Fruit fly (Drosophila melanogaster) whole organism, embryonic: ENCODE results near the gene CG12768.

Source experiments
- Asciz ChIP-seq: fragments of 200-800 bp; sonication (Bioruptor generic); optimal IDR thresholded peaks from 2 replicates; lab custom pipeline; 2017; ENCODE audit warnings: missing biosample characterization, mild to moderate bottlenecking, missing genetic modification characterization, missing genetic modification reagents
- B-H2 ChIP-seq: fragments of 200-800 bp; sonication (Bioruptor generic); optimal IDR thresholded peaks from 2 replicates; lab custom pipeline; 2018; ENCODE audit warnings: missing biosample characterization, mild to moderate bottlenecking, missing genetic modification characterization
- CG10565 ChIP-seq: fragments of 200-800 bp; sonication (Bioruptor generic); optimal IDR thresholded peaks from 3 replicates; lab custom pipeline; 2016; ENCODE audit warnings: missing biosample characterization, mild to moderate bottlenecking, missing genetic modification characterization
- CG12071 ChIP-seq: fragments of 200-800 bp; sonication (Bioruptor generic); optimal IDR thresholded peaks from 3 replicates; lab custom pipeline; 2018; ENCODE audit warnings: missing biosample characterization, mild to moderate bottlenecking, missing genetic modification characterization
- CG14860 ChIP-seq: fragments of 200-800 bp; sonication (Bioruptor generic); IDR thresholded peaks from 3 replicates; pipeline ENCODE4 v1.3.6; 2022; ENCODE audit warnings: missing biosample characterization, missing genetic modification characterization; ENCODE audit not compliant: partially characterized antibody
- CG15011 ChIP-seq: fragments of 200-800 bp; sonication (Bioruptor generic); optimal IDR thresholded peaks from 3 replicates; lab custom pipeline; 2018; ENCODE audit warnings: missing biosample characterization, mild to moderate bottlenecking, missing genetic modification characterization
- CG15696 ChIP-seq: fragments of 200-800 bp; sonication (Bioruptor generic); optimal IDR thresholded peaks from 2 replicates; lab custom pipeline; 2019; ENCODE audit warnings: missing biosample characterization, mild to moderate bottlenecking, missing genetic modification characterization, moderate library complexity
- CG17328 ChIP-seq: fragments of 200-800 bp; sonication (Bioruptor generic); IDR thresholded peaks from 2 replicates; pipeline ENCODE4 v1.3.6; 2022; ENCODE audit warnings: missing biosample characterization, missing genetic modification characterization
- CG1832 ChIP-seq: fragments of 200-800 bp; sonication (Bioruptor generic); optimal IDR thresholded peaks from 2 replicates; lab custom pipeline; 2017; ENCODE audit warnings: missing biosample characterization, mild to moderate bottlenecking, missing genetic modification characterization, inconsistent platforms
- CG18764 ChIP-seq: fragments of 200-800 bp; sonication (Bioruptor generic); optimal IDR thresholded peaks from 3 replicates; lab custom pipeline; 2016; ENCODE audit warnings: missing biosample characterization, missing genetic modification characterization
- CG2202 ChIP-seq: fragments of 200-800 bp; sonication (Bioruptor generic); optimal IDR thresholded peaks from 2 replicates; lab custom pipeline; 2018; ENCODE audit warnings: missing biosample characterization, mild to moderate bottlenecking, missing genetic modification characterization
- CG32532 ChIP-seq: fragments of 200-800 bp; sonication (Bioruptor generic); IDR thresholded peaks from 2 replicates; pipeline ENCODE4 v1.3.6; 2022; ENCODE audit warnings: missing biosample characterization, missing genetic modification characterization
- CG32772 ChIP-seq: fragments of 200-800 bp; sonication (Bioruptor generic); IDR thresholded peaks from 2 replicates; pipeline ENCODE4 v1.3.6; 2022; ENCODE audit warnings: missing biosample characterization, missing genetic modification characterization
- CG6854 ChIP-seq: fragments of 200-800 bp; sonication (Bioruptor generic); optimal IDR thresholded peaks from 3 replicates; lab custom pipeline; 2017; ENCODE audit warnings: missing biosample characterization, mild to moderate bottlenecking, missing genetic modification characterization
- CG7786 ChIP-seq: fragments of 200-800 bp; sonication (Bioruptor generic); optimal IDR thresholded peaks from 2 replicates; lab custom pipeline; 2016; ENCODE audit warnings: missing biosample characterization, missing genetic modification characterization
- CG8359 ChIP-seq: fragments of 200-800 bp; sonication (Bioruptor generic); optimal IDR thresholded peaks from 2 replicates; lab custom pipeline; 2017; ENCODE audit warnings: missing biosample characterization, mild to moderate bottlenecking, missing genetic modification characterization, borderline replicate concordance
- CG8388 ChIP-seq: fragments of 200-800 bp; sonication (Bioruptor generic); optimal IDR thresholded peaks from 2 replicates; lab custom pipeline; 2019; ENCODE audit warnings: missing biosample characterization, mild to moderate bottlenecking, missing genetic modification characterization, moderate library complexity
- CG8478 ChIP-seq: fragments of >200 bp; optimal IDR thresholded peaks from 2 replicates; lab custom pipeline; 2018
- CG8944 ChIP-seq: fragments of 200-800 bp; sonication (Bioruptor generic); optimal IDR thresholded peaks from 3 replicates; lab custom pipeline; 2016; ENCODE audit warnings: missing biosample characterization, missing genetic modification characterization
- CTCF ChIP-seq: fragments of 200-800 bp; sonication (Bioruptor generic); optimal IDR thresholded peaks from 2 replicates; lab custom pipeline; 2017; ENCODE audit warnings: missing biosample characterization, mild to moderate bottlenecking, missing genetic modification characterization, moderate library complexity
- CoRest ChIP-seq: fragments of 200-800 bp; sonication (Bioruptor generic); optimal IDR thresholded peaks from 3 replicates; lab custom pipeline; 2018; ENCODE audit warnings: missing biosample characterization, mild to moderate bottlenecking, missing genetic modification characterization, moderate library complexity
- Eip74EF ChIP-seq, 2 experiments: fragments of 200-800 bp in 1 of 2; fragments of >200 bp in 1 of 2; sonication (Bioruptor generic) in 1 of 2; optimal IDR thresholded peaks; 2 replicates each; lab custom pipeline; 2017 to 2019; ENCODE audit warnings: missing biosample characterization in 2 of 2, missing genetic modification characterization in 2 of 2, mild to moderate bottlenecking in 1 of 2, moderate library complexity in 1 of 2
- Lim3 ChIP-seq: fragments of 200-800 bp; sonication (Bioruptor generic); IDR thresholded peaks from 2 replicates; pipeline ENCODE4 v1.3.6; 2022; ENCODE audit warnings: missing biosample characterization, missing genetic modification characterization
- Myb ChIP-seq: fragments of 200-800 bp; sonication (Bioruptor generic); optimal IDR thresholded peaks from 2 replicates; lab custom pipeline; 2016; ENCODE audit warnings: missing biosample characterization, missing genetic modification characterization
- Poxn ChIP-seq: fragments of 200-800 bp; sonication (Bioruptor generic); IDR thresholded peaks from 2 replicates; pipeline ENCODE4 v1.3.6; 2022; ENCODE audit warnings: missing biosample characterization, missing genetic modification characterization
- Sox100B ChIP-seq: fragments of 200-800 bp; sonication (Bioruptor generic); optimal IDR thresholded peaks from 3 replicates; lab custom pipeline; 2018; ENCODE audit warnings: missing biosample characterization, mild to moderate bottlenecking, missing genetic modification characterization
- Sry-δ ChIP-seq: fragments of 200-800 bp; sonication (Bioruptor generic); optimal IDR thresholded peaks from 2 replicates; lab custom pipeline; 2016; ENCODE audit warnings: missing biosample characterization, missing genetic modification characterization
- Tbp ChIP-seq: fragments of >200 bp; optimal IDR thresholded peaks from 2 replicates; lab custom pipeline; 2018; ENCODE audit warnings: missing biosample characterization, missing genetic modification characterization
- Xbp1 ChIP-seq: fragments of 200-800 bp; sonication (Bioruptor generic); optimal IDR thresholded peaks from 3 replicates; lab custom pipeline; 2016; ENCODE audit warnings: missing biosample characterization, mild to moderate bottlenecking, missing genetic modification characterization
- ash1 ChIP-seq: fragments of 200-800 bp; sonication (Bioruptor generic); optimal IDR thresholded peaks from 2 replicates; lab custom pipeline; 2018; ENCODE audit warnings: missing biosample characterization, mild to moderate bottlenecking, missing genetic modification characterization
- chm ChIP-seq: fragments of 200-800 bp; sonication (Bioruptor generic); IDR thresholded peaks from 2 replicates; pipeline ENCODE4 v1.3.6; 2022; ENCODE audit warnings: missing biosample characterization, missing genetic modification characterization
- ci ChIP-seq: fragments of 200-800 bp; sonication (Bioruptor generic); IDR thresholded peaks from 3 replicates; pipeline ENCODE4 v1.3.6; 2022; ENCODE audit warnings: missing biosample characterization, missing genetic modification characterization
- dati ChIP-seq: fragments of 200-800 bp; sonication (Bioruptor generic); IDR thresholded peaks from 2 replicates; pipeline ENCODE4 v1.3.6; 2022; ENCODE audit warnings: missing biosample characterization, missing genetic modification characterization
- dysf ChIP-seq: fragments of 200-800 bp; sonication (Bioruptor generic); IDR thresholded peaks from 3 replicates; pipeline ENCODE4 v1.3.6; 2022; ENCODE audit warnings: missing biosample characterization, missing genetic modification characterization
- ewg ChIP-seq: fragments of 200-800 bp; sonication (Bioruptor generic); optimal IDR thresholded peaks from 3 replicates; lab custom pipeline; 2017; ENCODE audit warnings: mild to moderate bottlenecking, missing biosample characterization, missing genetic modification reagents, missing genetic modification characterization
- fu2 ChIP-seq: fragments of 200-800 bp; sonication (Bioruptor generic); optimal IDR thresholded peaks from 2 replicates; lab custom pipeline; 2016; ENCODE audit warnings: missing biosample characterization, missing genetic modification characterization
- ind ChIP-seq: fragments of 200-800 bp; sonication (Bioruptor generic); optimal IDR thresholded peaks from 3 replicates; lab custom pipeline; 2016; ENCODE audit warnings: missing biosample characterization, missing genetic modification characterization
- mirr ChIP-seq: fragments of 200-800 bp; sonication (Bioruptor generic); optimal IDR thresholded peaks from 3 replicates; lab custom pipeline; 2018; ENCODE audit warnings: missing biosample characterization, mild to moderate bottlenecking, missing genetic modification characterization
- nerfin-1 ChIP-seq: fragments of 200-800 bp; sonication (Bioruptor generic); optimal IDR thresholded peaks from 3 replicates; lab custom pipeline; 2019; ENCODE audit warnings: missing biosample characterization, mild to moderate bottlenecking, missing genetic modification characterization, moderate library complexity
- pros ChIP-seq: fragments of 200-800 bp; sonication (Bioruptor generic); optimal IDR thresholded peaks from 3 replicates; lab custom pipeline; 2019; ENCODE audit warnings: missing biosample characterization, mild to moderate bottlenecking, missing genetic modification characterization, moderate library complexity
- repo ChIP-seq: fragments of 200-800 bp; sonication (Bioruptor generic); optimal IDR thresholded peaks from 2 replicates; lab custom pipeline; 2016; ENCODE audit warnings: missing biosample characterization, missing genetic modification characterization
- rib ChIP-seq: fragments of 200-800 bp; sonication (Bioruptor generic); IDR thresholded peaks from 2 replicates; pipeline ENCODE4 v1.3.6; 2022; ENCODE audit warnings: missing biosample characterization, missing genetic modification characterization
- ro ChIP-seq: fragments of 200-800 bp; sonication (Bioruptor generic); IDR thresholded peaks from 2 replicates; pipeline ENCODE4 v1.3.6; 2022; ENCODE audit warnings: missing biosample characterization, missing genetic modification characterization
- sc ChIP-seq, 3 experiments: fragments of >200 bp in 2 of 3; fragments of 200-800 bp in 1 of 3; sonication (Bioruptor generic) in 1 of 3; optimal IDR thresholded peaks; 2 replicates in 2 of 3; 3 replicates in 1 of 3; lab custom pipeline; 2017; ENCODE audit warnings: mild to moderate bottlenecking in 1 of 3, missing biosample characterization in 1 of 3, missing genetic modification characterization in 1 of 3, missing genetic modification reagents in 1 of 3
- schlank ChIP-seq: fragments of 200-800 bp; sonication (Bioruptor generic); optimal IDR thresholded peaks from 2 replicates; lab custom pipeline; 2018; ENCODE audit warnings: missing biosample characterization, mild to moderate bottlenecking, missing genetic modification characterization
- sisA ChIP-seq: fragments of 200-800 bp; sonication (Bioruptor generic); IDR thresholded peaks from 2 replicates; pipeline ENCODE4 v1.3.6; 2022; ENCODE audit warnings: missing biosample characterization, missing genetic modification characterization
- sna ChIP-seq: fragments of 200-800 bp; sonication (Bioruptor generic); IDR thresholded peaks from 2 replicates; pipeline ENCODE4 v1.3.6; 2022; ENCODE audit warnings: missing biosample characterization, missing genetic modification characterization; ENCODE audit not compliant: partially characterized antibody
- toy ChIP-seq: fragments of 200-800 bp; sonication (Bioruptor generic); IDR thresholded peaks from 2 replicates; pipeline ENCODE4 v1.3.6; 2022; ENCODE audit warnings: missing biosample characterization, missing genetic modification characterization
- tx ChIP-seq: fragments of 200-800 bp; sonication (Bioruptor generic); optimal IDR thresholded peaks from 2 replicates; lab custom pipeline; 2016; ENCODE audit warnings: missing biosample characterization, missing genetic modification characterization
- vvl ChIP-seq: fragments of 200-800 bp; sonication (Bioruptor generic); IDR thresholded peaks from 2 replicates; pipeline ENCODE4 v1.3.6; 2022; ENCODE audit warnings: missing biosample characterization, missing genetic modification characterization

CG12768 gene

dm6 chr3L:22898444-22898843 lies 11.8 kb upstream of the CG12768 start, which contains the start of gene CG11131:
Gene CG11131, plus strand, starts transcription at chr3L:22898744.
- no peak for TF ChIP-seq CoRest (tag; lab: Kevin White, UChicago)
- no peak for TF ChIP-seq ci (GFP tag; lab: Robert Waterston, UW)
- TF ChIP-seq repo = no peak
- TF ChIP-seq chm (GFP tag; lab: Robert Waterston, UW) = no peak
- no peak for TF ChIP-seq CG17328
- TF ChIP-seq vvl (GFP tag; lab: Robert Waterston, UW) = no peak
- TF ChIP-seq CG15696 (tag; lab: Kevin White, UChicago) = no peak
- no peak for TF ChIP-seq Sry-δ (GFP tag; lab: Kevin White, UChicago)
- TF ChIP-seq Poxn (GFP tag; lab: Robert Waterston, UW) = no peak
- no peak for TF ChIP-seq ash1 (GFP tag; lab: Kevin White, UChicago)
- TF ChIP-seq CG8359 = no peak
- no peak for TF ChIP-seq Asciz (GFP tag; lab: Kevin White, UChicago)
- TF ChIP-seq dysf (GFP tag; lab: Robert Waterston, UW) = no peak
- TF ChIP-seq CG8388 (GFP tag; lab: Kevin White, UChicago) = no peak
- no peak for TF ChIP-seq Eip74EF (GFP tag; optimal IDR thresholded peaks at IDR 0.05; lab: Kevin White, UChicago)
- no peak for TF ChIP-seq CG1832
- no peak for TF ChIP-seq Tbp (GFP tag; lab: Kevin White, UChicago)

dm6 chr3L:22901612-22902011 lies 8.7 kb upstream of the CG12768 start, which contains the start of gene BoYb:
Gene BoYb, plus strand, starts transcription at chr3L:22901912.
- TF ChIP-seq dati (GFP tag; lab: Robert Waterston, UW) (no peak), CG8944 (GFP tag; lab: Kevin White, UChicago) (no peak), CG15011 (GFP tag; lab: Kevin White, UChicago) (no peak), sc (optimal IDR thresholded peaks at IDR 0.05; lab: Kevin White, UChicago) (no peak), sc (GFP tag; optimal IDR thresholded peaks at IDR 0.05; lab: Kevin White, UChicago) (no peak), Xbp1 (GFP tag; lab: Kevin White, UChicago) (no peak), CG18764 (no peak), pros (GFP tag; lab: Kevin White, UChicago) (no peak), CG12071 (GFP tag; lab: Kevin White, UChicago) (no peak), rib (no peak), sisA (no peak), CG32532 (GFP tag; lab: Robert Waterston, UW) (no peak), schlank (tag; lab: Kevin White, UChicago) (no peak), fu2 (GFP tag; lab: Kevin White, UChicago) (no peak), toy (GFP tag; lab: Robert Waterston, UW) (no peak), Myb (GFP tag; lab: Kevin White, UChicago) (no peak), ro (GFP tag; lab: Robert Waterston, UW) (no peak), CG10565 (GFP tag; lab: Kevin White, UChicago) (no peak), mirr (GFP tag; lab: Kevin White, UChicago) (no peak)
- TF ChIP-seq, all 482 proteins: peak for 0

- TF ChIP-seq CG6854 (GFP tag; lab: Kevin White, UChicago) (no peak), CG8478 (lab: Kevin White, UChicago) (peak; percentile 44), CG14860 (GFP tag; lab: Robert Waterston, UW) (no peak), Sox100B (GFP tag; lab: Kevin White, UChicago) (no peak), CTCF (GFP tag; lab: Kevin White, UChicago) (no peak), CG32772 (GFP tag; lab: Robert Waterston, UW) (no peak), Lim3 (no peak), ind (no peak), ewg (GFP tag; lab: Kevin White, UChicago) (peak; percentile 33), CG7786 (GFP tag; lab: Kevin White, UChicago) (no peak), B-H2 (GFP tag; lab: Kevin White, UChicago) (no peak), CG2202 (tag; lab: Kevin White, UChicago) (no peak), tx (no peak), sna (GFP tag; lab: Robert Waterston, UW) (0 out of 2 replicates have a peak, but pooled peaks have one; percentile 17), nerfin-1 (tag; lab: Kevin White, UChicago) (peak; percentile 33)
These were observed 876 bp upstream of the CG12768 start for dm6 chr3L:22909325-22909904.
